Worm (Caenorhabditis elegans): Measurements from ENCODE around the gene C03B1.17.

Gene C03B1.17

ce11 chrX:6365715-6366114 lies 7.7 kb upstream of the C03B1.17 start, which contains the start of gene C03B1.3:
Gene C03B1.3 (plus strand): TSS chrX:6366015.
- TF ChIP-seq peb-1 (tag; optimal IDR thresholded peaks at IDR 0.05) (no peak), lsy-2 (tag; optimal IDR thresholded peaks at IDR 0.05) (no peak), skn-1 (tag; optimal IDR thresholded peaks at IDR 0.05) (no peak)

ce11 chrX:6369717-6370116 lies 3.7 kb upstream of the C03B1.17 start, which contains the start of gene C03B1.2:
Gene C03B1.2 (plus strand): TSS chrX:6370017.
- no peak for TF ChIP-seq nhr-10 (tag; optimal IDR thresholded peaks at IDR 0.05)

ce11 chrX:6371192-6372116 lies 2.0 kb upstream of the C03B1.17 start:
- peak; percentile 25 for TF ChIP-seq fos-1 (tag; optimal IDR thresholded peaks at IDR 0.05)
- TF ChIP-seq nhr-21 (tag; optimal IDR thresholded peaks at IDR 0.05): peak; percentile 55
- peak; percentile 51 for TF ChIP-seq sma-3 (GFP tag; optimal IDR thresholded peaks at IDR 0.05)
- peak; percentile 72 for TF ChIP-seq lin-13 (GFP tag; optimal IDR thresholded peaks at IDR 0.05)
- TF ChIP-seq gmeb-1 (tag; optimal IDR thresholded peaks at IDR 0.05): peak; percentile 33
- peak; percentile 33 for TF ChIP-seq unc-55 (GFP tag; optimal IDR thresholded peaks at IDR 0.05)
- peak; percentile 67 for TF ChIP-seq nhr-129 (tag; optimal IDR thresholded peaks at IDR 0.05)
- TF ChIP-seq F13H6.1 (tag; optimal IDR thresholded peaks at IDR 0.05): peak; percentile 45
- peak; percentile 12 for TF ChIP-seq ztf-4 (tag; optimal IDR thresholded peaks at IDR 0.05)
- no peak for TF ChIP-seq elt-1 (tag; optimal IDR thresholded peaks at IDR 0.05)
- TF ChIP-seq sem-4 (tag; optimal IDR thresholded peaks at IDR 0.05): no peak
- TF ChIP-seq crh-2 (tag; optimal IDR thresholded peaks at IDR 0.05): peak; percentile 49
- peak; percentile 18 for TF ChIP-seq egl-27 (tag; optimal IDR thresholded peaks at IDR 0.05)
- TF ChIP-seq zag-1 (tag; optimal IDR thresholded peaks at IDR 0.05): no peak
- TF ChIP-seq C34F6.9 (tag; optimal IDR thresholded peaks at IDR 0.05): peak; percentile 34
- no peak for TF ChIP-seq lin-39 (tag; optimal IDR thresholded peaks at IDR 0.05)
- TF ChIP-seq sma-9 (GFP tag; optimal IDR thresholded peaks at IDR 0.05): peak; percentile 67
- TF ChIP-seq sma-9 (tag; optimal IDR thresholded peaks at IDR 0.05): no peak
- peak; percentile 12 for TF ChIP-seq lin-11 (tag; optimal IDR thresholded peaks at IDR 0.05)
- TF ChIP-seq lsy-2 (tag; optimal IDR thresholded peaks at IDR 0.05): peak in 1 of 2 experiments; percentile 6

- TF ChIP-seq ama-1 (optimal IDR thresholded peaks at IDR 0.05) (no peak), nhr-6 (tag; optimal IDR thresholded peaks at IDR 0.05) (no peak), fos-1 (tag; optimal IDR thresholded peaks at IDR 0.05) (no peak), lin-39 (tag; optimal IDR thresholded peaks at IDR 0.05) (no peak), alr-1 (tag; optimal IDR thresholded peaks at IDR 0.05) (no peak), nhr-77 (tag; optimal IDR thresholded peaks at IDR 0.05) (no peak), C34F6.9 (tag; optimal IDR thresholded peaks at IDR 0.05) (no peak), dmd-4 (tag; optimal IDR thresholded peaks at IDR 0.05) (no peak), egl-27 (tag; optimal IDR thresholded peaks at IDR 0.05) (no peak), elt-3 (tag; optimal IDR thresholded peaks at IDR 0.05) (no peak), gmeb-1 (tag; optimal IDR thresholded peaks at IDR 0.05) (no peak), sma-3 (GFP tag; optimal IDR thresholded peaks at IDR 0.05) (no peak), ceh-16 (tag; optimal IDR thresholded peaks at IDR 0.05) (no peak), unc-55 (GFP tag; optimal IDR thresholded peaks at IDR 0.05) (no peak), lin-13 (GFP tag; optimal IDR thresholded peaks at IDR 0.05) (no peak)
Measured at ce11 chrX:6374451-6374850, 1.0 kb downstream of the C03B1.17 start, which contains the start of gene C03B1.1. Gene C03B1.1 (plus strand): TSS chrX:6374751.

- TF ChIP-seq alr-1 (tag; optimal IDR thresholded peaks at IDR 0.05) (no peak), fos-1 (tag; optimal IDR thresholded peaks at IDR 0.05) (peak; percentile 37)
Measured at ce11 chrX:6377634-6378288, 4.3 kb downstream of the C03B1.17 start, which contains the start of gene lmp-1. Gene lmp-1 (minus strand): TSS chrX:6377684.

ce11 chrX:6378363-6378762 lies 4.9 kb downstream of the C03B1.17 start:
- TF ChIP-seq snpc-4 (tag; optimal IDR thresholded peaks at IDR 0.05) (no peak), unc-55 (GFP tag; optimal IDR thresholded peaks at IDR 0.05) (peak; percentile 64), nhr-11 (tag; optimal IDR thresholded peaks at IDR 0.05) (no peak), nhr-21 (tag; optimal IDR thresholded peaks at IDR 0.05) (peak; percentile 36), fos-1 (tag; optimal IDR thresholded peaks at IDR 0.05) (peak; percentile 53), lsy-2 (tag; optimal IDR thresholded peaks at IDR 0.05) (peak in 1 of 2 experiments; percentile 55), zag-1 (tag; optimal IDR thresholded peaks at IDR 0.05) (peak; percentile 32), ztf-1 (GFP tag; conservative IDR thresholded peaks at IDR 0.05) (no peak), lin-11 (tag; optimal IDR thresholded peaks at IDR 0.05) (peak; percentile 78), nhr-23 (tag; optimal IDR thresholded peaks at IDR 0.05) (no peak), crh-2 (tag; optimal IDR thresholded peaks at IDR 0.05) (peak; percentile 54), egl-27 (tag; optimal IDR thresholded peaks at IDR 0.05) (peak; percentile 32), nhr-10 (tag; optimal IDR thresholded peaks at IDR 0.05) (no peak), mdl-1 (tag; optimal IDR thresholded peaks at IDR 0.05) (no peak), nhr-129 (tag; optimal IDR thresholded peaks at IDR 0.05) (peak; percentile 88), F13H6.1 (tag; optimal IDR thresholded peaks at IDR 0.05) (peak; percentile 67), sma-3 (GFP tag; optimal IDR thresholded peaks at IDR 0.05) (peak; percentile 13), elt-3 (tag; optimal IDR thresholded peaks at IDR 0.05) (no peak), peb-1 (tag; optimal IDR thresholded peaks at IDR 0.05) (no peak), aly-2 (tag; optimal IDR thresholded peaks at IDR 0.05) (no peak), sma-9 (GFP tag; optimal IDR thresholded peaks at IDR 0.05) (peak; percentile 54), sma-9 (tag; optimal IDR thresholded peaks at IDR 0.05) (no peak), nhr-237 (tag; optimal IDR thresholded peaks at IDR 0.05) (no peak), mab-5 (tag; optimal IDR thresholded peaks at IDR 0.05) (no peak)
